Worm (Caenorhabditis elegans) whole organism, L3 larva: ENCODE measurements around the gene F47B7.4.

Experiments
- elt-1 ChIP-seq: fragments of 150-350 bp; optimal IDR thresholded peaks from 2 replicates; lab custom pipeline; 2014; ENCODE audit warnings: missing biosample characterization, missing genetic modification characterization
- fos-1 ChIP-seq: fragments of 150-350 bp; optimal IDR thresholded peaks from 2 replicates; lab custom pipeline; 2014; ENCODE audit warnings: missing biosample characterization, missing genetic modification characterization
- mdl-1 ChIP-seq: fragments of 150-350 bp; optimal IDR thresholded peaks from 2 replicates; lab custom pipeline; 2014; ENCODE audit warnings: missing biosample characterization, missing genetic modification characterization
- nhr-11 ChIP-seq: fragments of 150-350 bp; optimal IDR thresholded peaks from 2 replicates; lab custom pipeline; 2014; ENCODE audit warnings: missing biosample characterization, missing genetic modification characterization
- nhr-25 ChIP-seq: sonication (generic microtip); optimal IDR thresholded peaks from 2 replicates; lab custom pipeline; 2017; ENCODE audit warnings: missing biosample characterization, missing genetic modification characterization
- skn-1 ChIP-seq: fragments of 150-350 bp; optimal IDR thresholded peaks from 2 replicates; lab custom pipeline; 2014; ENCODE audit warnings: missing biosample characterization, missing genetic modification characterization
- snpc-4 ChIP-seq: fragments of 150-350 bp; optimal IDR thresholded peaks from 2 replicates; lab custom pipeline; 2014; ENCODE audit warnings: missing biosample characterization, missing genetic modification characterization
- ztf-4 ChIP-seq: fragments of 150-350 bp; optimal IDR thresholded peaks from 2 replicates; lab custom pipeline; 2014; ENCODE audit warnings: missing biosample characterization, missing genetic modification characterization

- TF ChIP-seq ztf-4 (tag; lab: Kevin White, UChicago), result no peak
- no peak for TF ChIP-seq mdl-1 (tag; lab: Kevin White, UChicago)
- TF ChIP-seq elt-1 (tag; lab: Kevin White, UChicago), result no peak
- no peak for TF ChIP-seq snpc-4 (tag; lab: Kevin White, UChicago)
- no peak for TF ChIP-seq nhr-25 (tag; lab: Kevin White, UChicago)
- no peak for TF ChIP-seq nhr-11
- TF ChIP-seq skn-1 (tag; lab: Kevin White, UChicago), result no peak
- TF ChIP-seq fos-1, result no peak
Observed at ce11 chrX:3727274-3727673, 39.2 kb downstream of the F47B7.4 start, which contains the start of gene nlp-1.
